Fruit fly (Drosophila melanogaster) whole organism, prepupa: ENCODE data around the gene Spps.

Source experiments
- Blimp-1 ChIP-seq: fragments of 200-800 bp; sonication (Bioruptor generic); optimal IDR thresholded peaks from 3 replicates; lab custom pipeline; 2017; ENCODE audit warnings: missing biosample characterization, missing genetic modification characterization, mild to moderate bottlenecking, moderate library complexity, missing genetic modification reagents
- CG10669 ChIP-seq: fragments of 200-800 bp; sonication (Bioruptor generic); optimal IDR thresholded peaks from 3 replicates; lab custom pipeline; 2018; ENCODE audit warnings: missing biosample characterization, mild to moderate bottlenecking, missing genetic modification characterization, moderate library complexity
- CG11294 ChIP-seq: fragments of 200-800 bp; sonication (Bioruptor generic); IDR thresholded peaks from 2 replicates; pipeline ENCODE4 v1.3.6; 2022; ENCODE audit warnings: missing biosample characterization, missing genetic modification characterization
- CG1621 ChIP-seq: fragments of 200-800 bp; sonication (Bioruptor generic); optimal IDR thresholded peaks from 3 replicates; lab custom pipeline; 2018; ENCODE audit warnings: missing biosample characterization, mild to moderate bottlenecking, missing genetic modification characterization
- CG16779 ChIP-seq: fragments of 200-800 bp; sonication (Bioruptor generic); optimal IDR thresholded peaks from 3 replicates; lab custom pipeline; 2017; ENCODE audit warnings: missing biosample characterization, mild to moderate bottlenecking, missing genetic modification characterization
- CG3032 ChIP-seq: fragments of 200-800 bp; optimal IDR thresholded peaks from 2 replicates; lab custom pipeline; 2019; ENCODE audit warnings: missing biosample characterization, mild to moderate bottlenecking, missing genetic modification characterization, moderate library complexity
- CG31627 ChIP-seq: fragments of 200-800 bp; sonication (Bioruptor generic); optimal IDR thresholded peaks from 3 replicates; lab custom pipeline; 2016; ENCODE audit warnings: missing biosample characterization, missing genetic modification characterization
- CG3919 ChIP-seq: fragments of 200-800 bp; sonication (Bioruptor generic); optimal IDR thresholded peaks from 3 replicates; lab custom pipeline; 2016; ENCODE audit warnings: missing biosample characterization, missing genetic modification characterization
- CG4318 ChIP-seq: fragments of 200-800 bp; sonication (Bioruptor generic); optimal IDR thresholded peaks from 3 replicates; lab custom pipeline; 2017; ENCODE audit warnings: missing biosample characterization, mild to moderate bottlenecking, missing genetic modification characterization
- CG6276 ChIP-seq: fragments of 200-800 bp; sonication (Bioruptor generic); optimal IDR thresholded peaks from 2 replicates; lab custom pipeline; 2017; ENCODE audit warnings: missing biosample characterization, mild to moderate bottlenecking, missing genetic modification characterization
- CG6808 ChIP-seq: fragments of 200-800 bp; sonication (Bioruptor generic); optimal IDR thresholded peaks from 3 replicates; lab custom pipeline; 2017; ENCODE audit warnings: missing biosample characterization, missing genetic modification characterization, mild to moderate bottlenecking, moderate library complexity, missing genetic modification reagents
- CG6854 ChIP-seq: fragments of 200-800 bp; sonication (Bioruptor generic); optimal IDR thresholded peaks from 2 replicates; lab custom pipeline; 2017; ENCODE audit warnings: missing biosample characterization, mild to moderate bottlenecking, missing genetic modification characterization
- CG8319 ChIP-seq: fragments of 200-800 bp; sonication (Bioruptor generic); optimal IDR thresholded peaks from 3 replicates; lab custom pipeline; 2016; ENCODE audit warnings: missing biosample characterization, missing genetic modification characterization
- CG8632 ChIP-seq: fragments of 200-800 bp; sonication (Bioruptor generic); optimal IDR thresholded peaks from 3 replicates; lab custom pipeline; 2016; ENCODE audit warnings: missing biosample characterization, missing genetic modification characterization
- CG9139 ChIP-seq: fragments of 200-800 bp; sonication (Bioruptor generic); optimal IDR thresholded peaks from 3 replicates; lab custom pipeline; 2017; ENCODE audit warnings: missing biosample characterization, mild to moderate bottlenecking, missing genetic modification characterization
- Eip75B ChIP-seq: fragments of 200-800 bp; sonication (Bioruptor generic); optimal IDR thresholded peaks from 3 replicates; lab custom pipeline; 2016; ENCODE audit warnings: missing biosample characterization, missing genetic modification characterization
- Eip78C ChIP-seq: fragments of 200-800 bp; sonication (Bioruptor generic); peaks from one replicate; lab custom pipeline; 2016; ENCODE audit warnings: missing biosample characterization, missing genetic modification characterization
- Ets21C ChIP-seq: fragments of 200-800 bp; sonication (Bioruptor generic); optimal IDR thresholded peaks from 3 replicates; lab custom pipeline; 2016; ENCODE audit warnings: missing biosample characterization, missing genetic modification characterization
- Ets96B ChIP-seq: fragments of 200-800 bp; optimal IDR thresholded peaks from 2 replicates; lab custom pipeline; 2019; ENCODE audit warnings: missing biosample characterization, mild to moderate bottlenecking, missing genetic modification characterization, moderate library complexity
- Gug ChIP-seq: fragments of 200-800 bp; sonication (Bioruptor generic); IDR thresholded peaks from 2 replicates; pipeline ENCODE4 v1.3.6; 2022; ENCODE audit warnings: missing biosample characterization, missing genetic modification characterization
- Hr38 ChIP-seq: sonication (Bioruptor generic); optimal IDR thresholded peaks from 2 replicates; lab custom pipeline; 2016; ENCODE audit warnings: missing biosample characterization, missing genetic modification characterization
- Hr4 ChIP-seq: fragments of 200-800 bp; sonication (Bioruptor generic); optimal IDR thresholded peaks from 3 replicates; lab custom pipeline; 2016; ENCODE audit warnings: missing biosample characterization, missing genetic modification characterization
- Lpt ChIP-seq: fragments of 200-800 bp; sonication (Bioruptor generic); optimal IDR thresholded peaks from 3 replicates; lab custom pipeline; 2016; ENCODE audit warnings: missing biosample characterization, missing genetic modification characterization
- Met ChIP-seq: fragments of 200-800 bp; sonication (Bioruptor generic); optimal IDR thresholded peaks from 3 replicates; lab custom pipeline; 2016; ENCODE audit warnings: missing biosample characterization, missing genetic modification characterization
- OdsH ChIP-seq: fragments of 200-800 bp; sonication (Bioruptor generic); optimal IDR thresholded peaks from 3 replicates; lab custom pipeline; 2016; ENCODE audit warnings: missing biosample characterization, missing genetic modification characterization
- Smox ChIP-seq: fragments of 200-800 bp; sonication (Bioruptor generic); optimal IDR thresholded peaks from 3 replicates; lab custom pipeline; 2016; ENCODE audit warnings: missing biosample characterization, missing genetic modification characterization
- Sox15 ChIP-seq: fragments of 200-800 bp; sonication (Bioruptor generic); optimal IDR thresholded peaks from 3 replicates; lab custom pipeline; 2016; ENCODE audit warnings: missing biosample characterization, missing genetic modification characterization
- achi ChIP-seq: fragments of 200-800 bp; sonication (Bioruptor generic); optimal IDR thresholded peaks from 3 replicates; lab custom pipeline; 2016; ENCODE audit warnings: missing biosample characterization, missing genetic modification characterization
- acj6 ChIP-seq: fragments of 200-800 bp; sonication (Bioruptor generic); optimal IDR thresholded peaks from 3 replicates; lab custom pipeline; 2016; ENCODE audit warnings: missing biosample characterization, missing genetic modification characterization
- cyc ChIP-seq: fragments of 200-800 bp; sonication (Bioruptor generic); optimal IDR thresholded peaks from 3 replicates; lab custom pipeline; 2016; ENCODE audit warnings: missing biosample characterization, missing genetic modification characterization
- dac ChIP-seq: fragments of 200-800 bp; sonication (Bioruptor generic); optimal IDR thresholded peaks from 2 replicates; lab custom pipeline; 2017; ENCODE audit warnings: missing biosample characterization, mild to moderate bottlenecking, missing genetic modification characterization
- eg ChIP-seq: fragments of 200-800 bp; sonication (Bioruptor generic); IDR thresholded peaks from 3 replicates; pipeline ENCODE4 v1.3.6; 2022; ENCODE audit warnings: missing biosample characterization, missing genetic modification characterization
- esn ChIP-seq: fragments of 200-800 bp; sonication (Bioruptor generic); optimal IDR thresholded peaks from 2 replicates; lab custom pipeline; 2016; ENCODE audit warnings: missing biosample characterization, mild to moderate bottlenecking, missing genetic modification characterization, moderate library complexity
- fd85E ChIP-seq: fragments of 200-800 bp; sonication (Bioruptor generic); optimal IDR thresholded peaks from 3 replicates; lab custom pipeline; 2016; ENCODE audit warnings: missing biosample characterization, missing genetic modification characterization
- lz ChIP-seq: fragments of 200-800 bp; sonication (Bioruptor generic); optimal IDR thresholded peaks from 3 replicates; lab custom pipeline; 2016; ENCODE audit warnings: missing biosample characterization, missing genetic modification characterization
- pdm3 ChIP-seq: fragments of 200-800 bp; sonication (Bioruptor generic); optimal IDR thresholded peaks from 3 replicates; lab custom pipeline; 2016; ENCODE audit warnings: missing biosample characterization, missing genetic modification characterization
- salr ChIP-seq, 2 experiments: fragments of 200-800 bp; sonication (Bioruptor generic); optimal IDR thresholded peaks; 3 replicates each; lab custom pipeline; 2016 to 2018; ENCODE audit warnings: missing biosample characterization in 2 of 2, missing genetic modification characterization in 2 of 2, mild to moderate bottlenecking in 1 of 2
- ss ChIP-seq, 2 experiments: fragments of 200-800 bp; sonication (Bioruptor generic); optimal IDR thresholded peaks; 2 replicates in 1 of 2; 3 replicates in 1 of 2; lab custom pipeline; 2017 to 2018; ENCODE audit warnings: mild to moderate bottlenecking in 2 of 2, missing biosample characterization in 2 of 2, missing genetic modification characterization in 2 of 2, moderate library complexity in 1 of 2
- svp ChIP-seq: fragments of 200-800 bp; sonication (Bioruptor generic); peaks from one replicate; lab custom pipeline; 2016; ENCODE audit warnings: missing biosample characterization, missing genetic modification characterization
- vri ChIP-seq: fragments of 200-800 bp; sonication (Bioruptor generic); optimal IDR thresholded peaks from 3 replicates; lab custom pipeline; 2016; ENCODE audit warnings: missing biosample characterization, mild to moderate bottlenecking, missing genetic modification characterization

Spps gene

dm6 chr3R:24205935-24206334 is 20.8 kb downstream of the Spps start (continued):
- TF ChIP-seq lz (GFP tag; lab: Kevin White, UChicago), result peak; percentile 33
- peak; percentile 18 for TF ChIP-seq pdm3 (GFP tag; lab: Kevin White, UChicago)
- no peak for TF ChIP-seq ss (GFP tag; optimal IDR thresholded peaks at IDR 0.05; lab: Kevin White, UChicago)
- TF ChIP-seq Hr38 (GFP tag; lab: Kevin White, UChicago), result no peak
- no peak for TF ChIP-seq CG16779 (tag; lab: Kevin White, UChicago)
- TF ChIP-seq achi (GFP tag; lab: Kevin White, UChicago), result peak; percentile 46
- peak; percentile 28 for TF ChIP-seq Smox
- TF ChIP-seq Eip78C (GFP tag; lab: Kevin White, UChicago), result peak; percentile 73
- no peak for TF ChIP-seq Eip75B (GFP tag; lab: Kevin White, UChicago)
- TF ChIP-seq CG3032 (tag; lab: Kevin White, UChicago), result no peak
- TF ChIP-seq acj6 (GFP tag; lab: Kevin White, UChicago), result peak; percentile 44
- TF ChIP-seq OdsH (GFP tag; lab: Kevin White, UChicago), result peak; percentile 72
- TF ChIP-seq CG11294, result no peak
- TF ChIP-seq CG6276 (GFP tag; lab: Kevin White, UChicago), result no peak
- no peak for TF ChIP-seq CG10669 (GFP tag; lab: Kevin White, UChicago)
- peak; percentile 35 for TF ChIP-seq Hr4
- no peak for TF ChIP-seq CG1621 (tag; lab: Kevin White, UChicago)
- no peak for TF ChIP-seq dac (GFP tag; lab: Kevin White, UChicago)
- no peak for TF ChIP-seq salr (GFP tag; optimal IDR thresholded peaks at IDR 0.05; lab: Kevin White, UChicago)
- TF ChIP-seq esn (GFP tag; lab: Kevin White, UChicago), result peak; percentile 59
- TF ChIP-seq Ets96B (tag; lab: Kevin White, UChicago), result no peak
- TF ChIP-seq svp (GFP tag; lab: Kevin White, UChicago), result peak; percentile 74
- no peak for TF ChIP-seq eg (GFP tag; lab: Robert Waterston, UW)
- peak; percentile 22 for TF ChIP-seq cyc (GFP tag; lab: Kevin White, UChicago)
- no peak for TF ChIP-seq CG6808 (GFP tag; lab: Kevin White, UChicago)
- TF ChIP-seq Gug (GFP tag; lab: Robert Waterston, UW), result no peak
- TF ChIP-seq, all 60 proteins: peak for 31

DNA sequence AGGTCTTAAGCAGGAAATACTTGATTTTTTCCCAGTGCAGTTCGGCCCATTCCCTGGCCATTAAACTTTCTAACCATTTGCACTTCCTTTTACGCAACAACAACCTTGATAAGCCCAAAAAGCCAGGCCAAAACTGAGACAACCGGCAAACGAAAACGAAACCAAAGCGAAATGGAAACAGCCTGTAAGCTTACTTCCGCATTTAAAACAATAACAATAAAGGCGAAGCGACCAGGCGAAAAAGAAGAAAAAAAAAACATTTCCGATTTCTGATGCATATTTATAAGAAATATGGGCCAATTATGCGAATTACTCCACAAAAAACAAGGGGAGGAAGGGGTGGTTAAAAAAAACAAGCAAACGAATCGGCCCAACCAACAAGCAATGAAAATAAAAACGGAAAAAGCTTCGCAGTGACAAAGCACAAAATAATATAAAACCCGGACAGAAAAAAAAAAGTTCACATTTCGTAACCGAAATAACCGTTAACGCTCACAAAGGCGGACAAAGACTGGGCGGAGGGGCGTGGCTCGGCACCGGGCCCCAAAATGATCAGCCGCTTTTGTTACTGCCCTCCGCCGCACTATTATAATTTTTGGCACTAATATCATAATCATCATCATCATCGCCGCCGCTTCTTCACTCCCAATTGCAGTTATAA is 21.4 kb downstream of the Spps start:
- TF ChIP-seq CG16779 (tag; lab: Kevin White, UChicago), result no peak
- no peak for TF ChIP-seq Lpt (GFP tag; lab: Kevin White, UChicago)
- TF ChIP-seq CG4318, result no peak
- no peak for TF ChIP-seq salr (GFP tag; optimal IDR thresholded peaks at IDR 0.05; lab: Kevin White, UChicago)
- TF ChIP-seq vri, result peak; percentile 6
- no peak for TF ChIP-seq Sox15 (GFP tag; lab: Kevin White, UChicago)
- no peak for TF ChIP-seq eg (GFP tag; lab: Robert Waterston, UW)
- no peak for TF ChIP-seq Eip75B (GFP tag; lab: Kevin White, UChicago)
- no peak for TF ChIP-seq CG9139 (GFP tag; lab: Kevin White, UChicago)
- TF ChIP-seq lz (GFP tag; lab: Kevin White, UChicago), result no peak
- TF ChIP-seq esn (GFP tag; lab: Kevin White, UChicago), result no peak
- TF ChIP-seq acj6 (GFP tag; lab: Kevin White, UChicago), result no peak
- TF ChIP-seq CG3032 (tag; lab: Kevin White, UChicago), result no peak
- TF ChIP-seq Ets21C (GFP tag; lab: Kevin White, UChicago), result no peak
- peak; percentile 80 for TF ChIP-seq Blimp-1
- no peak for TF ChIP-seq CG8319 (GFP tag; lab: Kevin White, UChicago)
- peak; percentile 15 for TF ChIP-seq CG6854 (GFP tag; lab: Kevin White, UChicago)
- TF ChIP-seq Met, result no peak
- no peak for TF ChIP-seq cyc (GFP tag; lab: Kevin White, UChicago)
- no peak for TF ChIP-seq Hr38 (GFP tag; lab: Kevin White, UChicago)
- no peak for TF ChIP-seq CG3919 (GFP tag; lab: Kevin White, UChicago)
- no peak for TF ChIP-seq CG31627 (GFP tag; lab: Kevin White, UChicago)
- no peak for TF ChIP-seq CG8632
- no peak for TF ChIP-seq fd85E
- no peak for TF ChIP-seq ss (GFP tag; optimal IDR thresholded peaks at IDR 0.05; lab: Kevin White, UChicago)
